Fruit fly (Drosophila melanogaster) whole organism, embryonic: Measurements from ENCODE around the gene ghi.

Experiments used
- Blimp-1 ChIP-seq: fragments of 200-800 bp; sonication (Bioruptor generic); optimal IDR thresholded peaks from 3 replicates; lab custom pipeline; 2018; ENCODE audit warnings: missing biosample characterization, missing genetic modification characterization, mild to moderate bottlenecking, moderate library complexity, missing genetic modification reagents
- CG10209 ChIP-seq: fragments of 200-800 bp; sonication (Bioruptor generic); optimal IDR thresholded peaks from 3 replicates; lab custom pipeline; 2017; ENCODE audit warnings: missing biosample characterization, mild to moderate bottlenecking, missing genetic modification characterization, missing genetic modification reagents
- CG10267 ChIP-seq: fragments of 200-800 bp; sonication (Bioruptor generic); optimal IDR thresholded peaks from 2 replicates; lab custom pipeline; 2018; ENCODE audit warnings: missing biosample characterization, mild to moderate bottlenecking, missing genetic modification characterization, moderate library complexity
- CG11085 ChIP-seq: fragments of 200-800 bp; sonication (Bioruptor generic); IDR thresholded peaks from 2 replicates; pipeline ENCODE4 v1.3.6; 2022; ENCODE audit warnings: missing biosample characterization, missing genetic modification characterization
- CG11504 ChIP-seq: fragments of 200-800 bp; sonication (Bioruptor generic); optimal IDR thresholded peaks from 3 replicates; lab custom pipeline; 2019; ENCODE audit warnings: missing biosample characterization, mild to moderate bottlenecking, missing genetic modification characterization, moderate library complexity
- CG11723 ChIP-seq: fragments of 200-800 bp; sonication (Bioruptor generic); optimal IDR thresholded peaks from 2 replicates; lab custom pipeline; 2017; ENCODE audit warnings: missing biosample characterization, mild to moderate bottlenecking, missing genetic modification characterization
- CG12659 ChIP-seq: fragments of 200-800 bp; sonication (Bioruptor generic); optimal IDR thresholded peaks from 3 replicates; lab custom pipeline; 2017; ENCODE audit warnings: mild to moderate bottlenecking, missing biosample characterization, missing genetic modification reagents, missing genetic modification characterization
- CG12942 ChIP-seq: fragments of 200-800 bp; sonication (Bioruptor generic); optimal IDR thresholded peaks from 3 replicates; lab custom pipeline; 2016; ENCODE audit warnings: missing biosample characterization, missing genetic modification characterization
- CG13775 ChIP-seq: fragments of 200-800 bp; sonication (Bioruptor generic); optimal IDR thresholded peaks from 3 replicates; lab custom pipeline; 2017; ENCODE audit warnings: missing biosample characterization, mild to moderate bottlenecking, missing genetic modification characterization
- CG14441 ChIP-seq: fragments of 200-800 bp; sonication (Bioruptor generic); IDR thresholded peaks from 2 replicates; pipeline ENCODE4 v1.3.6; 2022; ENCODE audit warnings: missing biosample characterization, missing genetic modification characterization
- CG14667 ChIP-seq: fragments of 200-800 bp; sonication (Bioruptor generic); IDR thresholded peaks from 2 replicates; pipeline ENCODE4 v1.3.6; 2022; ENCODE audit warnings: missing biosample characterization, missing genetic modification characterization
- CG16863 ChIP-seq: fragments of 200-800 bp; sonication (Bioruptor generic); optimal IDR thresholded peaks from 3 replicates; lab custom pipeline; 2016; ENCODE audit warnings: missing biosample characterization, missing genetic modification characterization
- CG17328 ChIP-seq: fragments of 200-800 bp; sonication (Bioruptor generic); IDR thresholded peaks from 2 replicates; pipeline ENCODE4 v1.3.6; 2022; ENCODE audit warnings: missing biosample characterization, missing genetic modification characterization
- CG17829 ChIP-seq: fragments of 200-800 bp; optimal IDR thresholded peaks from 2 replicates; lab custom pipeline; 2019; ENCODE audit warnings: missing biosample characterization, mild to moderate bottlenecking, missing genetic modification characterization, moderate library complexity
- CG18599 ChIP-seq: fragments of 200-800 bp; sonication (Bioruptor generic); optimal IDR thresholded peaks from 3 replicates; lab custom pipeline; 2017; ENCODE audit warnings: missing biosample characterization, missing genetic modification characterization, mild to moderate bottlenecking, moderate library complexity, missing genetic modification reagents
- CG3281 ChIP-seq: fragments of 200-800 bp; sonication (Bioruptor generic); optimal IDR thresholded peaks from 3 replicates; lab custom pipeline; 2017; ENCODE audit warnings: missing biosample characterization, mild to moderate bottlenecking, missing genetic modification characterization
- CG43689 ChIP-seq: fragments of 200-800 bp; sonication (Bioruptor generic); IDR thresholded peaks from 2 replicates; pipeline ENCODE4 v1.3.6; 2022; ENCODE audit warnings: missing biosample characterization, missing genetic modification characterization
- CG4730 ChIP-seq: fragments of 200-800 bp; sonication (Bioruptor generic); IDR thresholded peaks from 2 replicates; pipeline ENCODE4 v1.3.6; 2022; ENCODE audit warnings: missing biosample characterization, missing genetic modification characterization
- CG9727 ChIP-seq: fragments of 200-800 bp; sonication (Bioruptor generic); optimal IDR thresholded peaks from 3 replicates; lab custom pipeline; 2017; ENCODE audit warnings: missing biosample characterization, mild to moderate bottlenecking, missing genetic modification characterization
- CG9932 ChIP-seq: fragments of 200-800 bp; sonication (Bioruptor generic); IDR thresholded peaks from 2 replicates; pipeline ENCODE4 v1.3.6; 2022; ENCODE audit warnings: missing biosample characterization, missing genetic modification characterization
- Camta ChIP-seq: fragments of 200-800 bp; sonication (Bioruptor generic); optimal IDR thresholded peaks from 2 replicates; lab custom pipeline; 2016; ENCODE audit warnings: missing biosample characterization, missing genetic modification characterization
- Drgx ChIP-seq: fragments of 200-800 bp; sonication (Bioruptor generic); IDR thresholded peaks from 2 replicates; pipeline ENCODE4 v1.3.6; 2022; ENCODE audit warnings: missing biosample characterization, missing genetic modification characterization
- HLH4C ChIP-seq: fragments of 200-800 bp; sonication (Bioruptor generic); IDR thresholded peaks from 3 replicates; pipeline ENCODE4 v1.3.6; 2022; ENCODE audit warnings: missing biosample characterization, missing genetic modification characterization; ENCODE audit not compliant: partially characterized antibody
- Hsf ChIP-seq: fragments of 200-800 bp; sonication (Bioruptor generic); optimal IDR thresholded peaks from 3 replicates; lab custom pipeline; 2016; ENCODE audit warnings: missing biosample characterization, missing genetic modification characterization
- Jarid2 ChIP-seq: fragments of 200-800 bp; sonication (Bioruptor generic); optimal IDR thresholded peaks from 3 replicates; lab custom pipeline; 2017; ENCODE audit warnings: mild to moderate bottlenecking, missing biosample characterization, missing genetic modification reagents, missing genetic modification characterization
- Med ChIP-seq: fragments of 200-800 bp; sonication (Bioruptor generic); peaks from one replicate; lab custom pipeline; 2016; ENCODE audit warnings: missing biosample characterization, missing genetic modification characterization, mild to moderate bottlenecking, inconsistent platforms, moderate library complexity
- Oli ChIP-seq: fragments of 200-800 bp; sonication (Bioruptor generic); optimal IDR thresholded peaks from 2 replicates; lab custom pipeline; 2018; ENCODE audit warnings: missing biosample characterization, mild to moderate bottlenecking, missing genetic modification characterization, moderate library complexity
- Ptx1 ChIP-seq: fragments of 200-800 bp; sonication (Bioruptor generic); IDR thresholded peaks from 2 replicates; pipeline ENCODE4 v1.3.6; 2022; ENCODE audit warnings: missing biosample characterization, missing genetic modification characterization
- Ssrp ChIP-seq: fragments of 200-800 bp; sonication (Bioruptor generic); optimal IDR thresholded peaks from 2 replicates; lab custom pipeline; 2018; ENCODE audit warnings: missing biosample characterization, mild to moderate bottlenecking, missing genetic modification characterization, moderate library complexity
- cas ChIP-seq: fragments of 200-800 bp; sonication (Bioruptor generic); IDR thresholded peaks from 2 replicates; pipeline ENCODE4 v1.3.6; 2022; ENCODE audit warnings: missing biosample characterization, missing genetic modification characterization
- chif ChIP-seq, 2 experiments: fragments of 200-800 bp; sonication (Bioruptor generic); optimal IDR thresholded peaks; 3 replicates each; lab custom pipeline; 2016; ENCODE audit warnings: missing biosample characterization in 2 of 2, missing genetic modification characterization in 2 of 2
- croc ChIP-seq: fragments of 200-800 bp; sonication (Bioruptor generic); conservative IDR thresholded peaks from 3 replicates; pipeline ENCODE4 v1.3.6; 2022; ENCODE audit warnings: missing biosample characterization, missing genetic modification characterization
- dm ChIP-seq: fragments of 200-800 bp; sonication (Bioruptor generic); optimal IDR thresholded peaks from 3 replicates; lab custom pipeline; 2016; ENCODE audit warnings: missing biosample characterization, missing genetic modification characterization
- en ChIP-seq: fragments of 200-800 bp; sonication (Bioruptor generic); optimal IDR thresholded peaks from 2 replicates; lab custom pipeline; 2016; ENCODE audit warnings: missing biosample characterization, missing genetic modification characterization
- fd3F ChIP-seq: fragments of 200-800 bp; sonication (Bioruptor generic); optimal IDR thresholded peaks from 2 replicates; lab custom pipeline; 2018; ENCODE audit warnings: missing biosample characterization, mild to moderate bottlenecking, missing genetic modification characterization, moderate library complexity
- gfzf ChIP-seq: fragments of 200-800 bp; sonication (Bioruptor generic); optimal IDR thresholded peaks from 2 replicates; lab custom pipeline; 2016; ENCODE audit warnings: missing biosample characterization, mild to moderate bottlenecking, missing genetic modification characterization, moderate library complexity
- gro ChIP-seq: fragments of 200-800 bp; sonication (Bioruptor generic); optimal IDR thresholded peaks from 2 replicates; lab custom pipeline; 2016; ENCODE audit warnings: missing biosample characterization, missing genetic modification characterization
- hkb ChIP-seq, 2 experiments: fragments of 200-800 bp in 1 of 2; fragments of >200 bp in 1 of 2; sonication (Bioruptor generic) in 1 of 2; IDR thresholded peaks in 1 of 2; optimal IDR thresholded peaks in 1 of 2; 2 replicates each; pipeline versions ENCODE4 v1.3.6 to Lab custom; 2017 to 2022; ENCODE audit warnings: missing biosample characterization in 1 of 2, missing genetic modification characterization in 1 of 2
- jumu ChIP-seq: fragments of 200-800 bp; sonication (Bioruptor generic); optimal IDR thresholded peaks from 3 replicates; lab custom pipeline; 2016; ENCODE audit warnings: missing biosample characterization, missing genetic modification characterization
- nom ChIP-seq: fragments of 200-800 bp; sonication (Bioruptor generic); optimal IDR thresholded peaks from 2 replicates; lab custom pipeline; 2017; ENCODE audit warnings: missing biosample characterization, missing genetic modification characterization, mild to moderate bottlenecking, moderate library complexity, missing genetic modification reagents
- pb ChIP-seq: fragments of 200-800 bp; sonication (Bioruptor generic); optimal IDR thresholded peaks from 3 replicates; lab custom pipeline; 2016; ENCODE audit warnings: missing biosample characterization, missing genetic modification characterization
- pum ChIP-seq: fragments of 200-800 bp; sonication (Bioruptor generic); optimal IDR thresholded peaks from 2 replicates; lab custom pipeline; 2016; ENCODE audit warnings: missing biosample characterization, missing genetic modification characterization
- rib ChIP-seq: fragments of 200-800 bp; sonication (Bioruptor generic); IDR thresholded peaks from 2 replicates; pipeline ENCODE4 v1.3.6; 2022; ENCODE audit warnings: missing biosample characterization, missing genetic modification characterization
- sc ChIP-seq, 3 experiments: fragments of >200 bp in 2 of 3; fragments of 200-800 bp in 1 of 3; sonication (Bioruptor generic) in 1 of 3; optimal IDR thresholded peaks; 2 replicates in 2 of 3; 3 replicates in 1 of 3; lab custom pipeline; 2017; ENCODE audit warnings: mild to moderate bottlenecking in 1 of 3, missing biosample characterization in 1 of 3, missing genetic modification characterization in 1 of 3, missing genetic modification reagents in 1 of 3
- scrt ChIP-seq: fragments of 200-800 bp; sonication (Bioruptor generic); optimal IDR thresholded peaks from 2 replicates; lab custom pipeline; 2018; ENCODE audit warnings: missing biosample characterization, mild to moderate bottlenecking, missing genetic modification characterization, moderate library complexity
- sisA ChIP-seq: fragments of 200-800 bp; sonication (Bioruptor generic); IDR thresholded peaks from 2 replicates; pipeline ENCODE4 v1.3.6; 2022; ENCODE audit warnings: missing biosample characterization, missing genetic modification characterization
- sob ChIP-seq: fragments of 200-800 bp; sonication (Bioruptor generic); IDR thresholded peaks from 2 replicates; pipeline ENCODE4 v1.3.6; 2022; ENCODE audit warnings: missing biosample characterization, missing genetic modification characterization

The ghi gene

DNA sequence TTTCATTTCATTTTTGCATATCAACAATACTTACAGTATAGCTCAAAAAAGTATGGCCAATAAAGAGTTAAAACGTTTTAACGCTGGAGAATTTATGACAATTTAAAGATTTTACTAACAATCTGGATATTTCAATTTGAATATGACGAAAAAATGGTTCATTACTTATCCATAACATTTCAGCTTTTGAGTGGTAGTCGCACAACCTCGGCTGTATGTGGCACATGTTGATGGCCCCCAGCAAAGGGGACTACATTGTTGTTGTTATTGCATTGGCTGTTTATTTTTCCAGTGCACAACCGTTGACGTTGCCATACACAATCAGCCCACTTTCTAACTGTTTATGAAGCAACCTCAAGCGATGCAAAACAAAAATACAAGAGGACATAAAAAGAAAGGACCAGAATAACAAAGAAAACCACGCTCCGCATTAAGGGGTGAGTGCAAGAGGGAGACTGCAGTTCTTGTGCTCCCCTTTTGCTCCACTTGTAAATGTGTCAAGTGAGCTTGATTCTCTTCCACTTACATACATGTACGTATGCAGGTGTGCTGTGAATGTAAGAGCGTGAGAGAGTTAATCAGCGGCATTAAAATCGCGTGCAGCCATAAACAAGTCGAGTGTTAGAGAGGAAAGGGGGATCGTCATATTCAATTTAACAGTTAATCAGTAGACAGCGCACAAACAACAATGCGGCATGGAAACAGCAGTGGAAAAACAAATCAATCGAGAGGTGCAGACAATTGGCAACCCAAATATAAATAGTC, 31.4 kb upstream of the ghi start (continued):
- peak; percentile 23 for TF ChIP-seq CG13775 (GFP tag; lab: Kevin White, UChicago)
- TF ChIP-seq Ssrp (tag; lab: Kevin White, UChicago) = peak; percentile 34
- TF ChIP-seq Blimp-1 = peak; percentile 49
- peak; percentile 25 for TF ChIP-seq CG3281 (GFP tag; lab: Kevin White, UChicago)
- peak; percentile 4 for TF ChIP-seq CG12942 (GFP tag; lab: Kevin White, UChicago)
- TF ChIP-seq dm = no peak
- peak; percentile 22 for TF ChIP-seq CG12659 (GFP tag; lab: Kevin White, UChicago)
- peak; percentile 3 for TF ChIP-seq en (GFP tag; lab: Kevin White, UChicago)
- peak; percentile 26 for TF ChIP-seq CG10209 (GFP tag; lab: Kevin White, UChicago)
- peak; percentile 53; the same call in 1 of the 2 replicates for TF ChIP-seq sisA (GFP tag; lab: Robert Waterston, UW)
- TF ChIP-seq CG10267 = peak; percentile 4
- TF ChIP-seq Med (GFP tag; lab: Kevin White, UChicago) = peak; percentile 81
- no peak for TF ChIP-seq pb (GFP tag; lab: Kevin White, UChicago)
- peak; percentile 20; the same call in 1 of the 3 replicates for TF ChIP-seq croc
- no peak for TF ChIP-seq HLH4C (GFP tag; lab: Robert Waterston, UW)
- no peak for TF ChIP-seq sc (optimal IDR thresholded peaks at IDR 0.05; lab: Kevin White, UChicago)
- TF ChIP-seq sc (GFP tag; optimal IDR thresholded peaks at IDR 0.05; lab: Kevin White, UChicago) = peak; percentile 10
- peak; percentile 43 for TF ChIP-seq CG9727 (GFP tag; lab: Kevin White, UChicago)
- peak; percentile 90 for TF ChIP-seq nom (GFP tag; lab: Kevin White, UChicago)
- TF ChIP-seq Ptx1 = peak; percentile 65
- TF ChIP-seq CG43689 (GFP tag; lab: Robert Waterston, UW) = peak; percentile 53; the same call in 1 of the 2 replicates
- peak in 1 of 2 experiments; percentile 28 for TF ChIP-seq chif (GFP tag; optimal IDR thresholded peaks at IDR 0.05; lab: Kevin White, UChicago)
- TF ChIP-seq CG17829 = peak; percentile 2
- no peak for TF ChIP-seq CG9932
- no peak for TF ChIP-seq jumu (GFP tag; lab: Kevin White, UChicago)
- TF ChIP-seq Oli (tag; lab: Kevin White, UChicago) = peak; percentile 62
- TF ChIP-seq scrt (GFP tag; lab: Kevin White, UChicago) = peak; percentile 4
- TF ChIP-seq rib = no peak
- peak; percentile 38 for TF ChIP-seq CG18599 (GFP tag; lab: Kevin White, UChicago)
- no peak for TF ChIP-seq CG4730
- no peak for TF ChIP-seq hkb (optimal IDR thresholded peaks at IDR 0.05; lab: Kevin White, UChicago)
- TF ChIP-seq hkb (GFP tag; IDR thresholded peaks at IDR 0.05; lab: Robert Waterston, UW) = peak; percentile 66; the same call in 1 of the 2 replicates
- peak; percentile 54 for TF ChIP-seq CG14441 (GFP tag; lab: Robert Waterston, UW)
- no peak for TF ChIP-seq Jarid2
- no peak for TF ChIP-seq cas
- 0 out of 2 replicates have a peak, but pooled peaks have one; percentile 7 for TF ChIP-seq sob
- peak; percentile 69 for TF ChIP-seq CG17328 (GFP tag; lab: Robert Waterston, UW)
- no peak for TF ChIP-seq gro
- peak; percentile 7 for TF ChIP-seq CG16863 (GFP tag; lab: Kevin White, UChicago)
- peak; percentile 17; the same call in 1 of the 2 replicates for TF ChIP-seq CG11085 (GFP tag; lab: Robert Waterston, UW)
- TF ChIP-seq CG14667 (GFP tag; lab: Robert Waterston, UW) = peak; percentile 18; the same call in 1 of the 2 replicates
- TF ChIP-seq CG11723 (GFP tag; lab: Kevin White, UChicago) = no peak
- peak; percentile 95 for TF ChIP-seq Drgx
- TF ChIP-seq CG11504 (tag; lab: Kevin White, UChicago) = peak; percentile 76
- TF ChIP-seq Camta = peak; percentile 20
- no peak for TF ChIP-seq gfzf (GFP tag; lab: Kevin White, UChicago)
- TF ChIP-seq pum (GFP tag; lab: Kevin White, UChicago) = peak; percentile 12
- peak; percentile 21 for TF ChIP-seq fd3F (GFP tag; lab: Kevin White, UChicago)
- peak; percentile 25 for TF ChIP-seq Hsf (GFP tag; lab: Kevin White, UChicago)
